Fruit fly (Drosophila melanogaster): ENCODE results near the gene CG17776.

CG17776 gene

DNA sequence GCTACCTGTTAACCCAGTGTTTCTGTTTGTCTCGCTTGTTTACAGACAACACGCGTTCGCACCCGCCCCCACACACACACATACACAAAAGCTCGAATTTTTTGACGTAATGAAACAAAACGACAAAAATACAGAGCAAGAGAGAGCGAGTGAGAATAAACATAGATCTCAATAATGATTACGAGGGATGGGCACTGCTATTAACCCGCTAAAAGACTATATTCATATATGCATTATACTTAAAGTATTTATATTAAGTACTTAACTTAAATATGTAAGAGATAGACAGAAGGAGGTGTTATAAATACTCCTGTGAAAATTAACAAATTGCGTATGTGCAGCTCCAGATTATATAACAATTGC is 42.7 kb upstream of the CG17776 start (continued):
- TF ChIP-seq CG8089 (GFP tag; optimal IDR thresholded peaks at IDR 0.05) (peak; percentile 16), PHDP (tag; optimal IDR thresholded peaks at IDR 0.05) (peak; percentile 54), Nf-YB (GFP tag; optimal IDR thresholded peaks at IDR 0.05) (peak; percentile 8), ttk (GFP tag; IDR thresholded peaks at IDR 0.05) (no peak), dysf (GFP tag; IDR thresholded peaks at IDR 0.05) (peak; percentile 40; the same call in 1 of the 3 replicates), CG33213 (GFP tag; optimal IDR thresholded peaks at IDR 0.05) (peak; percentile 22), Trl (optimal IDR thresholded peaks at IDR 0.05) (no peak), Trl (GFP tag; optimal IDR thresholded peaks at IDR 0.05) (peak; percentile 43), chif (GFP tag; optimal IDR thresholded peaks at IDR 0.05) (no peak), lola (GFP tag; optimal IDR thresholded peaks at IDR 0.05) (no peak), Nf-YC (tag; optimal IDR thresholded peaks at IDR 0.05) (peak; percentile 30), CG17385 (GFP tag; optimal IDR thresholded peaks at IDR 0.05) (peak; percentile 20), org-1 (GFP tag; optimal IDR thresholded peaks at IDR 0.05) (peak; percentile 21), CG1792 (GFP tag; optimal IDR thresholded peaks at IDR 0.05) (peak; percentile 15), vfl (GFP tag; optimal IDR thresholded peaks at IDR 0.05) (no peak), Poxn (GFP tag; IDR thresholded peaks at IDR 0.05) (no peak), CG1647 (GFP tag; optimal IDR thresholded peaks at IDR 0.05) (peak; percentile 16), lilli (GFP tag; optimal IDR thresholded peaks at IDR 0.05) (peak; percentile 10), CG13424 (tag; optimal IDR thresholded peaks at IDR 0.05) (peak; percentile 52), CG6854 (GFP tag; optimal IDR thresholded peaks at IDR 0.05) (no peak), Side (GFP tag; optimal IDR thresholded peaks at IDR 0.05) (no peak), jigr1 (GFP tag; IDR thresholded peaks at IDR 0.05) (no peak), Optix (GFP tag; IDR thresholded peaks at IDR 0.05) (no peak), eve (GFP tag; optimal IDR thresholded peaks at IDR 0.05) (no peak), ems (GFP tag; optimal IDR thresholded peaks at IDR 0.05) (no peak), stc (GFP tag; IDR thresholded peaks at IDR 0.05) (no peak; the same call in 1 of the 2 replicates), CG6689 (GFP tag; IDR thresholded peaks at IDR 0.05) (peak; percentile 43), CG11247 (GFP tag; IDR thresholded peaks at IDR 0.05) (no peak), luna (GFP tag; optimal IDR thresholded peaks at IDR 0.05) (no peak), E2f1 (GFP tag; IDR thresholded peaks at IDR 0.05) (no peak; the same call in 1 of the 2 replicates), CG10543 (GFP tag; optimal IDR thresholded peaks at IDR 0.05) (peak; percentile 73), CG14860 (GFP tag; IDR thresholded peaks at IDR 0.05; ENCODE audit: partially characterized antibody) (no peak), jumu (GFP tag; optimal IDR thresholded peaks at IDR 0.05) (no peak), B-H2 (GFP tag; optimal IDR thresholded peaks at IDR 0.05) (peak; percentile 32), CG18619 (GFP tag; optimal IDR thresholded peaks at IDR 0.05) (peak; percentile 23), CG5953 (GFP tag; IDR thresholded peaks at IDR 0.05) (no peak), repo (GFP tag; optimal IDR thresholded peaks at IDR 0.05) (no peak), Lpt (GFP tag; optimal IDR thresholded peaks at IDR 0.05) (no peak), slbo (GFP tag; IDR thresholded peaks at IDR 0.05) (peak; percentile 56; the same call in 1 of the 2 replicates), Hr51 (GFP tag; optimal IDR thresholded peaks at IDR 0.05) (peak; percentile 46 to 57), hth (optimal IDR thresholded peaks at IDR 0.05) (no peak), CG2116 (GFP tag; optimal IDR thresholded peaks at IDR 0.05) (no peak), NC2β (GFP tag; optimal IDR thresholded peaks at IDR 0.05) (no peak), Sry-β (GFP tag; optimal IDR thresholded peaks at IDR 0.05) (no peak), CG4854 (GFP tag; optimal IDR thresholded peaks at IDR 0.05) (no peak), trem (tag; optimal IDR thresholded peaks at IDR 0.05) (no peak), CG10979 (tag; optimal IDR thresholded peaks at IDR 0.05) (no peak), CG17361 (GFP tag; IDR thresholded peaks at IDR 0.05) (0 out of 3 replicates have a peak, but pooled peaks have one; percentile 49), CG12219 (GFP tag; optimal IDR thresholded peaks at IDR 0.05) (peak; percentile 6), CG11696 (GFP tag; IDR thresholded peaks at IDR 0.05) (0 out of 2 replicates have a peak, but pooled peaks have one; percentile 7), MBD-R2 (GFP tag; IDR thresholded peaks at IDR 0.05) (peak; percentile 16; the same call in 1 of the 2 replicates), ab (GFP tag; optimal IDR thresholded peaks at IDR 0.05) (no peak), CG12104 (GFP tag; optimal IDR thresholded peaks at IDR 0.05) (peak; percentile 47)
